Fruit fly (Drosophila melanogaster) whole organism, embryonic: ENCODE data around the gene Prosbeta6.
A peak's percentile ranks its signal among the peaks of the same experiment; 100 is the strongest.

Experiments
- Awh ChIP-seq: fragments of 200-800 bp; sonication (Bioruptor generic); IDR thresholded peaks from 2 replicates; pipeline ENCODE4, ENCODE4 v1.3.6; 2022; ENCODE audit warnings: missing biosample characterization, missing genetic modification characterization
- BEAF-32 ChIP-seq: fragments of 200-800 bp; sonication (Bioruptor generic); optimal IDR thresholded peaks from 3 replicates; lab custom pipeline; 2017; ENCODE audit warnings: missing biosample characterization, missing genetic modification characterization, mild to moderate bottlenecking, moderate library complexity, missing genetic modification reagents
- C15 ChIP-seq: fragments of 200-800 bp; sonication (Bioruptor generic); IDR thresholded peaks from 3 replicates; pipeline ENCODE4 v1.3.6; 2022; ENCODE audit warnings: missing biosample characterization, missing genetic modification characterization
- CG10462 ChIP-seq: fragments of 200-800 bp; sonication (Bioruptor generic); optimal IDR thresholded peaks from 2 replicates; lab custom pipeline; 2016; ENCODE audit warnings: missing biosample characterization, missing genetic modification characterization
- CG11696 ChIP-seq: fragments of 200-800 bp; sonication (Bioruptor generic); IDR thresholded peaks from 2 replicates; pipeline ENCODE4 v1.3.6; 2022; ENCODE audit warnings: missing biosample characterization, missing genetic modification characterization
- CG13775 ChIP-seq: fragments of 200-800 bp; sonication (Bioruptor generic); optimal IDR thresholded peaks from 3 replicates; lab custom pipeline; 2017; ENCODE audit warnings: missing biosample characterization, mild to moderate bottlenecking, missing genetic modification characterization
- CG1647 ChIP-seq: fragments of 200-800 bp; sonication (Bioruptor generic); optimal IDR thresholded peaks from 3 replicates; lab custom pipeline; 2016; ENCODE audit warnings: missing biosample characterization, missing genetic modification characterization
- CG16813 ChIP-seq: fragments of 200-800 bp; sonication (Bioruptor generic); IDR thresholded peaks from 3 replicates; pipeline ENCODE4 v1.3.6; 2022; ENCODE audit warnings: missing biosample characterization, missing genetic modification characterization; ENCODE audit not compliant: partially characterized antibody
- CG16815 ChIP-seq: fragments of 200-800 bp; sonication (Bioruptor generic); optimal IDR thresholded peaks from 3 replicates; lab custom pipeline; 2017; ENCODE audit warnings: missing biosample characterization, mild to moderate bottlenecking, missing genetic modification characterization
- CG17829 ChIP-seq: fragments of 200-800 bp; optimal IDR thresholded peaks from 2 replicates; lab custom pipeline; 2019; ENCODE audit warnings: missing biosample characterization, mild to moderate bottlenecking, missing genetic modification characterization, moderate library complexity
- CG18011 ChIP-seq: fragments of 200-800 bp; sonication (Bioruptor generic); optimal IDR thresholded peaks from 2 replicates; lab custom pipeline; 2017; ENCODE audit warnings: missing biosample characterization, missing genetic modification characterization, mild to moderate bottlenecking, moderate library complexity, missing genotype
- CG18619 ChIP-seq: fragments of 200-800 bp; sonication (Bioruptor generic); optimal IDR thresholded peaks from 3 replicates; lab custom pipeline; 2017; ENCODE audit warnings: missing biosample characterization, mild to moderate bottlenecking, missing genetic modification characterization
- CG18764 ChIP-seq: fragments of 200-800 bp; sonication (Bioruptor generic); optimal IDR thresholded peaks from 3 replicates; lab custom pipeline; 2016; ENCODE audit warnings: missing biosample characterization, missing genetic modification characterization
- CG30403 ChIP-seq: fragments of 200-800 bp; sonication (Bioruptor generic); optimal IDR thresholded peaks from 3 replicates; lab custom pipeline; 2016; ENCODE audit warnings: missing biosample characterization, missing genetic modification characterization
- CG3995 ChIP-seq: fragments of 200-800 bp; sonication (Bioruptor generic); optimal IDR thresholded peaks from 3 replicates; lab custom pipeline; 2016; ENCODE audit warnings: missing biosample characterization, missing genetic modification characterization
- CG4424 ChIP-seq: fragments of 200-800 bp; sonication (Bioruptor generic); optimal IDR thresholded peaks from 3 replicates; lab custom pipeline; 2016; ENCODE audit warnings: missing biosample characterization, missing genetic modification characterization
- CG4854 ChIP-seq: fragments of 200-800 bp; sonication (Bioruptor generic); optimal IDR thresholded peaks from 2 replicates; lab custom pipeline; 2016; ENCODE audit warnings: missing biosample characterization, missing genetic modification characterization, inconsistent platforms
- CG8290 ChIP-seq, 3 experiments: fragments of 200-800 bp; sonication (Bioruptor generic); optimal IDR thresholded peaks; 2 replicates each; lab custom pipeline; 2016 to 2019; ENCODE audit warnings: missing biosample characterization in 3 of 3, missing genetic modification characterization in 3 of 3, mild to moderate bottlenecking in 2 of 3, moderate library complexity in 1 of 3
- Chrac-16 ChIP-seq: fragments of 200-800 bp; sonication (Bioruptor generic); optimal IDR thresholded peaks from 3 replicates; lab custom pipeline; 2016; ENCODE audit warnings: missing biosample characterization, missing genetic modification characterization
- HHEX ChIP-seq: fragments of 200-800 bp; sonication (Bioruptor generic); optimal IDR thresholded peaks from 3 replicates; lab custom pipeline; 2017; ENCODE audit warnings: missing biosample characterization, mild to moderate bottlenecking, missing genetic modification characterization, missing genetic modification reagents
- HLH54F ChIP-seq: fragments of 200-800 bp; sonication (Bioruptor generic); optimal IDR thresholded peaks from 3 replicates; lab custom pipeline; 2016; ENCODE audit warnings: missing biosample characterization, missing genetic modification characterization
- Jarid2 ChIP-seq: fragments of 200-800 bp; sonication (Bioruptor generic); optimal IDR thresholded peaks from 3 replicates; lab custom pipeline; 2017; ENCODE audit warnings: mild to moderate bottlenecking, missing biosample characterization, missing genetic modification reagents, missing genetic modification characterization
- Mad ChIP-seq: fragments of 200-800 bp; sonication (Bioruptor generic); optimal IDR thresholded peaks from 2 replicates; lab custom pipeline; 2016; ENCODE audit warnings: missing biosample characterization, missing genetic modification characterization
- Mes4 ChIP-seq: fragments of 200-800 bp; sonication (Bioruptor generic); optimal IDR thresholded peaks from 2 replicates; lab custom pipeline; 2016; ENCODE audit warnings: missing biosample characterization, missing genetic modification characterization
- Nf-YB ChIP-seq: fragments of 200-800 bp; sonication (Bioruptor generic); optimal IDR thresholded peaks from 3 replicates; lab custom pipeline; 2019; ENCODE audit warnings: missing biosample characterization, mild to moderate bottlenecking, missing genetic modification characterization, moderate library complexity
- Ravus ChIP-seq: fragments of 200-800 bp; sonication (Bioruptor generic); IDR thresholded peaks from 2 replicates; pipeline ENCODE4 v1.3.6; 2022; ENCODE audit warnings: missing biosample characterization, missing genetic modification characterization
- Sin3A ChIP-seq: fragments of >200 bp; optimal IDR thresholded peaks from 2 replicates; lab custom pipeline; 2018
- bbx ChIP-seq: fragments of 200-800 bp; sonication (Bioruptor generic); IDR thresholded peaks from 2 replicates; pipeline ENCODE4 v1.3.6; 2022; ENCODE audit warnings: missing biosample characterization, missing genetic modification characterization; ENCODE audit not compliant: partially characterized antibody
- chm ChIP-seq: fragments of 200-800 bp; sonication (Bioruptor generic); IDR thresholded peaks from 2 replicates; pipeline ENCODE4 v1.3.6; 2022; ENCODE audit warnings: missing biosample characterization, missing genetic modification characterization
- dati ChIP-seq: fragments of 200-800 bp; sonication (Bioruptor generic); IDR thresholded peaks from 2 replicates; pipeline ENCODE4 v1.3.6; 2022; ENCODE audit warnings: missing biosample characterization, missing genetic modification characterization
- fd64A ChIP-seq: fragments of 200-800 bp; sonication (Bioruptor generic); optimal IDR thresholded peaks from 3 replicates; lab custom pipeline; 2018; ENCODE audit warnings: missing biosample characterization, mild to moderate bottlenecking, missing genetic modification characterization
- grn ChIP-seq: fragments of 200-800 bp; sonication (Bioruptor generic); optimal IDR thresholded peaks from 3 replicates; lab custom pipeline; 2017; ENCODE audit warnings: missing biosample characterization, missing genetic modification characterization
- gro ChIP-seq: fragments of 200-800 bp; sonication (Bioruptor generic); optimal IDR thresholded peaks from 2 replicates; lab custom pipeline; 2016; ENCODE audit warnings: missing biosample characterization, missing genetic modification characterization
- h ChIP-seq: fragments of >200 bp; optimal IDR thresholded peaks from 2 replicates; lab custom pipeline; 2017
- inv ChIP-seq: fragments of 200-800 bp; sonication (Bioruptor generic); IDR thresholded peaks from 2 replicates; pipeline ENCODE4 v1.3.6; 2022; ENCODE audit warnings: missing biosample characterization, missing genetic modification characterization; ENCODE audit not compliant: partially characterized antibody
- jing ChIP-seq: fragments of 200-800 bp; sonication (Bioruptor generic); optimal IDR thresholded peaks from 2 replicates; lab custom pipeline; 2018; ENCODE audit warnings: missing biosample characterization, mild to moderate bottlenecking, missing genetic modification characterization
- nom ChIP-seq: fragments of 200-800 bp; sonication (Bioruptor generic); optimal IDR thresholded peaks from 2 replicates; lab custom pipeline; 2017; ENCODE audit warnings: missing biosample characterization, missing genetic modification characterization, mild to moderate bottlenecking, moderate library complexity, missing genetic modification reagents
- otp ChIP-seq: fragments of 200-800 bp; sonication (Bioruptor generic); IDR thresholded peaks from 3 replicates; pipeline ENCODE4, ENCODE4 v1.3.6; 2022; ENCODE audit warnings: missing biosample characterization, missing genetic modification characterization
- pan ChIP-seq, 4 experiments: fragments of >200 bp in 3 of 4; fragments of 200-800 bp in 1 of 4; sonication (Bioruptor generic) in 1 of 4; optimal IDR thresholded peaks in 3 of 4; IDR thresholded peaks in 1 of 4; 2 replicates each; pipeline versions ENCODE4 v1.3.6 to Lab custom; 2017 to 2022; ENCODE audit warnings: missing biosample characterization in 2 of 4, missing genetic modification characterization in 2 of 4, mixed read lengths in 1 of 4
- prd ChIP-seq, 3 experiments: fragments of >200 bp in 2 of 3; fragments of 200-800 bp in 1 of 3; sonication (Bioruptor generic) in 1 of 3; optimal IDR thresholded peaks in 2 of 3; IDR thresholded peaks in 1 of 3; 2 replicates in 2 of 3; 3 replicates in 1 of 3; pipeline versions ENCODE4 v1.3.6 to Lab custom; 2017 to 2022; ENCODE audit warnings: missing biosample characterization in 1 of 3, missing genetic modification characterization in 1 of 3
- pum ChIP-seq: fragments of 200-800 bp; sonication (Bioruptor generic); optimal IDR thresholded peaks from 2 replicates; lab custom pipeline; 2016; ENCODE audit warnings: missing biosample characterization, missing genetic modification characterization
- sens ChIP-seq: fragments of 200-800 bp; sonication (Bioruptor generic); peaks from one replicate; lab custom pipeline; 2016; ENCODE audit warnings: missing biosample characterization, missing genetic modification characterization
- sens-2 ChIP-seq: fragments of 200-800 bp; sonication (Bioruptor generic); IDR thresholded peaks from 2 replicates; pipeline ENCODE4 v1.3.6; 2022; ENCODE audit warnings: missing biosample characterization, missing genetic modification characterization
- slou ChIP-seq: fragments of 200-800 bp; sonication (Bioruptor generic); optimal IDR thresholded peaks from 3 replicates; lab custom pipeline; 2016; ENCODE audit warnings: missing biosample characterization, missing genetic modification characterization
- so ChIP-seq: fragments of 200-800 bp; sonication (Bioruptor generic); IDR thresholded peaks from 3 replicates; pipeline ENCODE4 v1.3.6; 2022; ENCODE audit warnings: missing biosample characterization, missing genetic modification characterization
- sqz ChIP-seq: fragments of 200-800 bp; sonication (Bioruptor generic); optimal IDR thresholded peaks from 3 replicates; lab custom pipeline; 2018; ENCODE audit warnings: missing biosample characterization, mild to moderate bottlenecking, missing genetic modification characterization
- tgo ChIP-seq: fragments of 200-800 bp; sonication (Bioruptor generic); IDR thresholded peaks from 3 replicates; pipeline ENCODE4 v1.3.6; 2022; ENCODE audit warnings: missing biosample characterization, missing genetic modification characterization
- tio ChIP-seq: fragments of 200-800 bp; sonication (Bioruptor generic); optimal IDR thresholded peaks from 2 replicates; lab custom pipeline; 2017; ENCODE audit warnings: missing biosample characterization, missing genetic modification characterization, inconsistent platforms
- zfh1 ChIP-seq: fragments of 200-800 bp; sonication (Bioruptor generic); IDR thresholded peaks from 3 replicates; pipeline ENCODE4 v1.3.6; 2022; ENCODE audit warnings: missing biosample characterization, missing genetic modification characterization

Prosbeta6 gene

dm6 chr3L:16587994-16588622 is 22.1 kb downstream of the Prosbeta6 start (continued):
- TF ChIP-seq CG16813 (GFP tag; lab: Robert Waterston, UW) (peak; percentile 96), CG18011 (GFP tag; lab: Kevin White, UChicago) (no peak), Sin3A (lab: Kevin White, UChicago) (peak; percentile 100), CG4424 (GFP tag; lab: Kevin White, UChicago) (peak; percentile 16), CG1647 (peak; percentile 40), gro (GFP tag; lab: Kevin White, UChicago) (peak; percentile 69), inv (peak; percentile 93), zfh1 (peak; percentile 58; the same call in 1 of the 3 replicates), CG18619 (GFP tag; lab: Kevin White, UChicago) (peak; percentile 32), C15 (no peak), fd64A (GFP tag; lab: Kevin White, UChicago) (no peak), nom (GFP tag; lab: Kevin White, UChicago) (peak; percentile 99), sens-2 (GFP tag; lab: Robert Waterston, UW) (no peak), pum (GFP tag; lab: Kevin White, UChicago) (peak; percentile 57), CG10462 (GFP tag; lab: Kevin White, UChicago) (no peak), Mad (GFP tag; lab: Kevin White, UChicago) (peak; percentile 64), dati (GFP tag; lab: Robert Waterston, UW) (no peak), CG4854 (GFP tag; lab: Kevin White, UChicago) (peak; percentile 10), BEAF-32 (GFP tag; lab: Kevin White, UChicago) (peak; percentile 100), tgo (GFP tag; lab: Robert Waterston, UW) (peak; percentile 28; the same call in 1 of the 3 replicates), HHEX (GFP tag; lab: Kevin White, UChicago) (peak; percentile 36), CG18764 (GFP tag; lab: Kevin White, UChicago) (no peak), pan (optimal IDR thresholded peaks at IDR 0.05; lab: Kevin White, UChicago) (no peak), pan (GFP tag; optimal IDR thresholded peaks at IDR 0.05 in 1 of 2, IDR thresholded peaks at IDR 0.05 in 1 of 2) (peak in 1 of 2 experiments; percentile 76), bbx (GFP tag; lab: Robert Waterston, UW) (peak; percentile 83), slou (GFP tag; lab: Kevin White, UChicago) (no peak), Nf-YB (no peak), so (GFP tag; lab: Robert Waterston, UW) (0 out of 3 replicates have a peak, but pooled peaks have one; percentile 43), CG30403 (GFP tag; lab: Kevin White, UChicago) (peak; percentile 68), Jarid2 (GFP tag; lab: Kevin White, UChicago) (no peak), CG16815 (GFP tag; lab: Kevin White, UChicago) (peak; percentile 30), jing (GFP tag; lab: Kevin White, UChicago) (no peak), CG11696 (GFP tag; lab: Robert Waterston, UW) (no peak), grn (GFP tag; lab: Kevin White, UChicago) (no peak), chm (GFP tag; lab: Robert Waterston, UW) (peak; percentile 53; the same call in 1 of the 2 replicates), Awh (GFP tag; lab: Robert Waterston, UW) (peak; percentile 22; the same call in 1 of the 2 replicates), prd (optimal IDR thresholded peaks at IDR 0.05; lab: Kevin White, UChicago) (no peak), prd (GFP tag; IDR thresholded peaks at IDR 0.05; lab: Robert Waterston, UW) (peak; percentile 52; the same call in 2 of the 3 replicates), h (no peak), CG3995 (GFP tag; lab: Kevin White, UChicago) (peak; percentile 100), HLH54F (GFP tag; lab: Kevin White, UChicago) (peak; percentile 67), sens (GFP tag; lab: Kevin White, UChicago) (peak; percentile 96), CG17829 (tag; lab: Kevin White, UChicago) (peak; percentile 61), sqz (GFP tag; lab: Kevin White, UChicago) (no peak), Chrac-16 (GFP tag; lab: Kevin White, UChicago) (peak; percentile 56), Mes4 (peak; percentile 10), tio (no peak), Ravus (no peak), CG13775 (peak; percentile 52), otp (peak; percentile 41; the same call in 1 of the 3 replicates), CG8290 (GFP tag; optimal IDR thresholded peaks at IDR 0.05; lab: Kevin White, UChicago) (peak; percentile 75), CG8290 (tag; optimal IDR thresholded peaks at IDR 0.05; lab: Kevin White, UChicago) (peak; percentile 77 to 79)
